Worm (Caenorhabditis elegans): Measurements from ENCODE around the gene amt-4.
A peak's percentile ranks its signal among the peaks of the same experiment; 100 is the strongest.

The amt-4 gene

ce11 chrX:4587934-4588333 is 22.8 kb downstream of the amt-4 start:
- TF ChIP-seq ceh-39 (tag; optimal IDR thresholded peaks at IDR 0.05) = no peak
- no peak for TF ChIP-seq nhr-76 (tag; optimal IDR thresholded peaks at IDR 0.05)
- no peak for TF ChIP-seq M03D4.4 (tag; optimal IDR thresholded peaks at IDR 0.05)
- TF ChIP-seq ham-2 (GFP tag; optimal IDR thresholded peaks at IDR 0.05) = no peak
- TF ChIP-seq ztf-11 (tag; optimal IDR thresholded peaks at IDR 0.05) = no peak
- TF ChIP-seq sem-2 (GFP tag; optimal IDR thresholded peaks at IDR 0.05) = no peak
- TF ChIP-seq ces-1 (GFP tag; optimal IDR thresholded peaks at IDR 0.05) = peak; percentile 68
- TF ChIP-seq zip-8 (tag; optimal IDR thresholded peaks at IDR 0.05) = no peak
- TF ChIP-seq elt-3 (tag; optimal IDR thresholded peaks at IDR 0.05) = no peak
- TF ChIP-seq pha-4 (tag; optimal IDR thresholded peaks at IDR 0.05) = no peak
- no peak for TF ChIP-seq drap-1 (GFP tag; optimal IDR thresholded peaks at IDR 0.05)
- TF ChIP-seq sptf-1 (tag; optimal IDR thresholded peaks at IDR 0.05) = no peak
- no peak for TF ChIP-seq nhr-12 (tag; optimal IDR thresholded peaks at IDR 0.05)
- no peak for TF ChIP-seq ceh-43 (GFP tag; optimal IDR thresholded peaks at IDR 0.05)
- peak; percentile 41 for TF ChIP-seq lsy-2 (tag; optimal IDR thresholded peaks at IDR 0.05)
- TF ChIP-seq hlh-1 (tag; optimal IDR thresholded peaks at IDR 0.05) = peak; percentile 18
- peak; percentile 63 for TF ChIP-seq lin-13 (tag; optimal IDR thresholded peaks at IDR 0.05)
- TF ChIP-seq mab-5 (tag; optimal IDR thresholded peaks at IDR 0.05) = no peak
- no peak for TF ChIP-seq ceh-83 (GFP tag; optimal IDR thresholded peaks at IDR 0.05)
- TF ChIP-seq flh-1 (GFP tag; optimal IDR thresholded peaks at IDR 0.05) = no peak
- TF ChIP-seq mls-2 (tag; optimal IDR thresholded peaks at IDR 0.05) = no peak
- TF ChIP-seq unc-120 (tag; optimal IDR thresholded peaks at IDR 0.05; ENCODE audit: poor library complexity, severe bottlenecking) = no peak
- no peak for TF ChIP-seq unc-62 (GFP tag; optimal IDR thresholded peaks at IDR 0.05)
- no peak for TF ChIP-seq bed-3 (GFP tag; optimal IDR thresholded peaks at IDR 0.05)
- no peak for TF ChIP-seq nhr-2 (tag; optimal IDR thresholded peaks at IDR 0.05)
- TF ChIP-seq lin-32 (GFP tag; optimal IDR thresholded peaks at IDR 0.05) = no peak
- TF ChIP-seq nhr-28 (tag; optimal IDR thresholded peaks at IDR 0.05) = no peak
- TF ChIP-seq cnd-1 (tag; optimal IDR thresholded peaks at IDR 0.05) = no peak
- TF ChIP-seq elt-1 (tag; optimal IDR thresholded peaks at IDR 0.05; ENCODE audit: borderline replicate concordance, insufficient read depth) = no peak
- no peak for TF ChIP-seq unc-39 (tag; optimal IDR thresholded peaks at IDR 0.05)
- TF ChIP-seq tbx-8 (GFP tag; optimal IDR thresholded peaks at IDR 0.05) = no peak
- peak; percentile 48 for TF ChIP-seq mep-1 (tag; optimal IDR thresholded peaks at IDR 0.05)
- TF ChIP-seq snpc-4 (tag; optimal IDR thresholded peaks at IDR 0.05) = no peak

ce11 chrX:4588462-4588861 is 23.4 kb downstream of the amt-4 start, which contains the start of gene lnp-1:
TSS of gene lnp-1 (plus strand) at chrX:4588762.
- TF ChIP-seq lin-32 (GFP tag; optimal IDR thresholded peaks at IDR 0.05) (no peak), ceh-83 (GFP tag; optimal IDR thresholded peaks at IDR 0.05) (no peak), sem-2 (GFP tag; optimal IDR thresholded peaks at IDR 0.05) (no peak), bed-3 (GFP tag; optimal IDR thresholded peaks at IDR 0.05) (no peak), nhr-76 (tag; optimal IDR thresholded peaks at IDR 0.05) (no peak), hlh-1 (tag; optimal IDR thresholded peaks at IDR 0.05) (no peak), drap-1 (GFP tag; optimal IDR thresholded peaks at IDR 0.05) (no peak), pha-4 (tag; optimal IDR thresholded peaks at IDR 0.05) (no peak), unc-62 (GFP tag; optimal IDR thresholded peaks at IDR 0.05) (no peak)

- no peak for TF ChIP-seq nhr-28 (tag; optimal IDR thresholded peaks at IDR 0.05)
- no peak for TF ChIP-seq hlh-1 (tag; optimal IDR thresholded peaks at IDR 0.05)
- no peak for TF ChIP-seq ham-2 (GFP tag; optimal IDR thresholded peaks at IDR 0.05)
- no peak for TF ChIP-seq pha-4 (tag; optimal IDR thresholded peaks at IDR 0.05)
- no peak for TF ChIP-seq snpc-4 (tag; optimal IDR thresholded peaks at IDR 0.05)
- no peak for TF ChIP-seq unc-62 (GFP tag; optimal IDR thresholded peaks at IDR 0.05)
- no peak for TF ChIP-seq blmp-1 (tag; optimal IDR thresholded peaks at IDR 0.05)
- TF ChIP-seq lin-32 (GFP tag; optimal IDR thresholded peaks at IDR 0.05) = no peak
- no peak for TF ChIP-seq nhr-2 (tag; optimal IDR thresholded peaks at IDR 0.05)
- no peak for TF ChIP-seq ceh-83 (GFP tag; optimal IDR thresholded peaks at IDR 0.05)
- TF ChIP-seq nhr-237 (tag; optimal IDR thresholded peaks at IDR 0.05) = no peak
- no peak for TF ChIP-seq unc-39 (tag; optimal IDR thresholded peaks at IDR 0.05)
These were observed 27.1 kb downstream of the amt-4 start, which contains the start of gene flp-12 for ce11 chrX:4592250-4592649. TSS of gene flp-12 (minus strand) at chrX:4592350.

DNA sequence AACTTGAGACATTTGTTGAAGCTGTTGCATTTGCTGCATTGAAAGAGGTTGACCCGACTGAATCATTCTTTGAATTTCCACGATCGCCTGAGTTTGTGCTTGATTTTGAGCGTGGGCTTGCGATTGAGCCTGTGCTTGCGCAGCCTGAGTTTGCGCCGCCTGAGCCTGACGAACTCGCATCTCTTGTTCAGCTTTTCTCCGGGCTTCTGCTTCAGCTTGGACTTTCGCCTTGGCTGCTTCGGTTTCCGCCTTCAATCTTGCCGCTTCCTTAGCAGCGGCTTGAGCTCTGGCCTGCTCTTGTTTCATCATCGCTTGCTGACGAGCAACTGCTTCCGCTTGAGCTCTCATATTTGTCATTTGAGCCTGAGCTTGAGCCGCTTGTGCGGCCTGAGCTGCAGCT is 32.3 kb downstream of the amt-4 start:
- no peak for TF ChIP-seq ham-2 (GFP tag; optimal IDR thresholded peaks at IDR 0.05)
- TF ChIP-seq sptf-1 (tag; optimal IDR thresholded peaks at IDR 0.05) = no peak
- TF ChIP-seq nhr-2 (tag; optimal IDR thresholded peaks at IDR 0.05) = no peak
- no peak for TF ChIP-seq nhr-76 (tag; optimal IDR thresholded peaks at IDR 0.05)
- TF ChIP-seq sem-2 (GFP tag; optimal IDR thresholded peaks at IDR 0.05) = no peak
- no peak for TF ChIP-seq tbx-8 (GFP tag; optimal IDR thresholded peaks at IDR 0.05)

Measured in whole organism, mixed stage, embryonic.